Worm (Caenorhabditis elegans) whole organism, young adult: ENCODE data around the gene nekl-4.

Experiments used
- B0261.1 ChIP-seq: sonication (generic microtip); optimal IDR thresholded peaks from 2 replicates; lab custom pipeline; 2016; ENCODE audit warnings: mild to moderate bottlenecking, missing genetic modification characterization, moderate library complexity, missing compliant biosample characterization
- ama-1 ChIP-seq, 3 experiments: fragments of 150-350 bp in 1 of 3; sonication (generic microtip) in 2 of 3; optimal IDR thresholded peaks; 2 replicates each; lab custom pipeline; 2014 to 2018; ENCODE audit warnings: missing biosample characterization in 2 of 3, missing genetic modification characterization in 2 of 3, missing genetic modification reagents in 2 of 3
- efl-1 ChIP-seq: fragments of 150-350 bp; optimal IDR thresholded peaks from 2 replicates; lab custom pipeline; 2014; ENCODE audit warnings: missing biosample characterization, missing genetic modification reagents, missing genetic modification characterization
- lin-54 ChIP-seq: fragments of 200-800 bp; sonication (Bioruptor generic); optimal IDR thresholded peaks from 2 replicates; lab custom pipeline; 2018; ENCODE audit warnings: mild to moderate bottlenecking, missing genetic modification characterization, missing compliant biosample characterization
- nhr-90 ChIP-seq: sonication (generic microtip); optimal IDR thresholded peaks from 2 replicates; lab custom pipeline; 2016; ENCODE audit warnings: missing genotype, mild to moderate bottlenecking, missing genetic modification characterization, missing compliant biosample characterization
- sea-2 ChIP-seq: fragments of 200-800 bp; sonication (Bioruptor generic); IDR thresholded peaks from 2 replicates; pipeline ENCODE4 v1.3.6; 2022; ENCODE audit warnings: missing genetic modification characterization, missing compliant biosample characterization
- somi-1 ChIP-seq: fragments of 200-800 bp; sonication (Bioruptor generic); optimal IDR thresholded peaks from 2 replicates; lab custom pipeline; 2018; ENCODE audit warnings: mild to moderate bottlenecking, missing genetic modification characterization, missing compliant biosample characterization

DNA sequence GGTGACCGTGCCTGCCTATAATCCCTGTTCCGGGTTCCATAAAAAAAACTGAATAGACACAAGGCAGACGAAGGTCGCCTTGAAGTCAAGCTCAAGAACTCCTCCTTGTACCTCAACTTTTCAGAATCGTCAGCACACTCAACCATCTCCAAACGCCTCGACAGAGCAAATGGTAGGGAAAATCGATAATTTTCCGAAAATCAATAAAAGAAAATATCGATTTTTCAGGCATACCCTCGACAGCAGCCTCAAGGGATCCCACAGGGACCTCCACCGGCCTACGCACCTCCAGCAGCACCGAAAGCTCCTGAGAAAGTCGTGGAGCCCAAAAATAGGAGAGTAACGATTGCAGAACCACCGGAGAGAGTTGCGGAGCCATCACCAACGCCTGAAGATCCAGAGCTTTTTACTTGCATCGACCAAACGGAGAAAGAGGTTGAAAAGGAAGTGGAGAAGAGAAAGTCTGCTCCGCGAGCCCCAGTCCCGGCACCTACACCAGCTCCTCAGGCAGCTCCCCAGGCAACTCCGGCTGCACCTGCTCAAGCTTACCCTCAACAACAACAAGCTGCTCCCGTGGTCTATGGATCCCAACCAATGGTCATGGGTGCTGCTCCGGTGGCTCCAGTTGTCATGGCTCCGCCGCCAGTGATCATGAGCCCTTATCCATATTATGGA lies 37.7 kb downstream of the nekl-4 start:
- TF ChIP-seq ama-1 (optimal IDR thresholded peaks at IDR 0.05; lab: Kevin White, UChicago): no peak
- TF ChIP-seq ama-1 (GFP tag; optimal IDR thresholded peaks at IDR 0.05; lab: Kevin White, UChicago): no peak
- TF ChIP-seq lin-54 (GFP tag; lab: Kevin White, UChicago): no peak
- TF ChIP-seq efl-1 (GFP tag; lab: Kevin White, UChicago): no peak
- no peak for TF ChIP-seq somi-1 (GFP tag; lab: Kevin White, UChicago)
- TF ChIP-seq B0261.1: no peak
- no peak for TF ChIP-seq nhr-90 (tag; lab: Kevin White, UChicago)
- TF ChIP-seq sea-2 (GFP tag; lab: Robert Waterston, UW): no peak
